Worm (Caenorhabditis elegans) whole organism, L3 larva: ENCODE results near the gene str-37.
A peak's percentile ranks its signal among the peaks of the same experiment; 100 is the strongest.

ENCODE experiments used
- R02D3.7 ChIP-seq: fragments of 150-350 bp; optimal IDR thresholded peaks from 2 replicates; lab custom pipeline; 2014; ENCODE audit warnings: missing biosample characterization, missing genetic modification characterization
- ceh-28 ChIP-seq: fragments of 150-350 bp; optimal IDR thresholded peaks from 2 replicates; lab custom pipeline; 2014; ENCODE audit warnings: missing biosample characterization, missing genetic modification reagents, missing genetic modification characterization
- egl-5 ChIP-seq: fragments of 150-350 bp; optimal IDR thresholded peaks from 2 replicates; lab custom pipeline; 2017; ENCODE audit warnings: missing biosample characterization, missing genetic modification reagents, missing genetic modification characterization, inconsistent platforms
- elt-3 ChIP-seq, 3 experiments: fragments of 150-350 bp in 1 of 3; sonication (generic microtip) in 2 of 3; optimal IDR thresholded peaks; 2 replicates in 2 of 3; 4 replicates in 1 of 3; lab custom pipeline; 2014 to 2017; ENCODE audit warnings: missing biosample characterization in 3 of 3, missing genetic modification characterization in 3 of 3
- fos-1 ChIP-seq: fragments of 150-350 bp; optimal IDR thresholded peaks from 2 replicates; lab custom pipeline; 2014; ENCODE audit warnings: missing biosample characterization, missing genetic modification characterization
- hmg-11 ChIP-seq: sonication (generic microtip); optimal IDR thresholded peaks from 2 replicates; lab custom pipeline; 2016; ENCODE audit warnings: missing genetic modification characterization, missing compliant biosample characterization
- lin-39 ChIP-seq: fragments of 150-350 bp; optimal IDR thresholded peaks from 2 replicates; lab custom pipeline; 2018; ENCODE audit warnings: missing biosample characterization, missing genetic modification reagents, missing genetic modification characterization
- mdl-1 ChIP-seq: fragments of 150-350 bp; optimal IDR thresholded peaks from 2 replicates; lab custom pipeline; 2014; ENCODE audit warnings: missing biosample characterization, missing genetic modification characterization
- nhr-23 ChIP-seq: fragments of 150-350 bp; optimal IDR thresholded peaks from 2 replicates; lab custom pipeline; 2014; ENCODE audit warnings: missing biosample characterization, missing genetic modification reagents, missing genetic modification characterization
- nhr-76 ChIP-seq: fragments of 150-350 bp; sonication (generic microtip); optimal IDR thresholded peaks from 5 replicates; lab custom pipeline; 2014; ENCODE audit warnings: missing biosample characterization, missing genetic modification characterization
- pqm-1 ChIP-seq: fragments of 150-350 bp; optimal IDR thresholded peaks from 2 replicates; lab custom pipeline; 2017; ENCODE audit warnings: missing biosample characterization, missing genetic modification characterization, inconsistent platforms
- unc-39 ChIP-seq: sonication (generic microtip); optimal IDR thresholded peaks from 4 replicates; lab custom pipeline; 2017; ENCODE audit warnings: missing biosample characterization, missing genetic modification characterization
- zag-1 ChIP-seq: fragments of 150-350 bp; optimal IDR thresholded peaks from 2 replicates; lab custom pipeline; 2014; ENCODE audit warnings: missing biosample characterization, missing genetic modification characterization
- ztf-4 ChIP-seq: fragments of 150-350 bp; optimal IDR thresholded peaks from 2 replicates; lab custom pipeline; 2014; ENCODE audit warnings: missing biosample characterization, missing genetic modification characterization

- TF ChIP-seq nhr-23 (tag; lab: Kevin White, UChicago) = peak; percentile 95
- TF ChIP-seq hmg-11 (tag; lab: Kevin White, UChicago) = no peak
- no peak for TF ChIP-seq ztf-4 (tag; lab: Kevin White, UChicago)
- no peak for TF ChIP-seq zag-1 (tag; lab: Kevin White, UChicago)
- TF ChIP-seq egl-5 (tag; lab: Kevin White, UChicago) = no peak
- no peak for TF ChIP-seq R02D3.7 (tag; lab: Kevin White, UChicago)
- TF ChIP-seq ceh-28 (tag; lab: Kevin White, UChicago) = peak; percentile 56
- no peak for TF ChIP-seq elt-3 (tag; optimal IDR thresholded peaks at IDR 0.05; lab: Kevin White, UChicago)
- TF ChIP-seq unc-39 (tag; lab: Kevin White, UChicago) = no peak
- TF ChIP-seq lin-39 (tag; lab: Kevin White, UChicago) = no peak
- no peak for TF ChIP-seq nhr-76 (tag; lab: Kevin White, UChicago)
- no peak for TF ChIP-seq mdl-1 (tag; lab: Kevin White, UChicago)
- TF ChIP-seq fos-1 (tag; lab: Kevin White, UChicago) = no peak
- TF ChIP-seq pqm-1 (tag; lab: Kevin White, UChicago) = no peak
Measured at ce11 chrV:13374532-13374931, 47.0 kb downstream of the str-37 start.
